Fruit fly (Drosophila melanogaster) whole organism, prepupa: ENCODE results near the gene CG46525.

Source experiments
- Blimp-1 ChIP-seq: fragments of 200-800 bp; sonication (Bioruptor generic); optimal IDR thresholded peaks from 3 replicates; lab custom pipeline; 2017; ENCODE audit warnings: missing biosample characterization, missing genetic modification characterization, mild to moderate bottlenecking, moderate library complexity, missing genetic modification reagents
- CG10631 ChIP-seq: fragments of 200-800 bp; sonication (Bioruptor generic); optimal IDR thresholded peaks from 2 replicates; lab custom pipeline; 2016; ENCODE audit warnings: missing biosample characterization, missing genetic modification characterization
- CG11294 ChIP-seq: fragments of 200-800 bp; sonication (Bioruptor generic); IDR thresholded peaks from 2 replicates; pipeline ENCODE4 v1.3.6; 2022; ENCODE audit warnings: missing biosample characterization, missing genetic modification characterization
- CG11762 ChIP-seq: fragments of 200-800 bp; sonication (Bioruptor generic); optimal IDR thresholded peaks from 3 replicates; lab custom pipeline; 2016; ENCODE audit warnings: missing biosample characterization, missing genetic modification characterization; ENCODE audit not compliant: insufficient read depth
- CG11902 ChIP-seq: fragments of 200-800 bp; sonication (Bioruptor generic); optimal IDR thresholded peaks from 3 replicates; lab custom pipeline; 2016; ENCODE audit warnings: missing biosample characterization, missing genetic modification characterization
- CG15336 ChIP-seq: fragments of 200-800 bp; sonication (Bioruptor generic); IDR thresholded peaks from 2 replicates; pipeline ENCODE4 v1.3.6; 2022; ENCODE audit warnings: missing biosample characterization, missing genetic modification characterization
- CG1621 ChIP-seq: fragments of 200-800 bp; sonication (Bioruptor generic); optimal IDR thresholded peaks from 3 replicates; lab custom pipeline; 2018; ENCODE audit warnings: missing biosample characterization, mild to moderate bottlenecking, missing genetic modification characterization
- CG16779 ChIP-seq: fragments of 200-800 bp; sonication (Bioruptor generic); optimal IDR thresholded peaks from 3 replicates; lab custom pipeline; 2017; ENCODE audit warnings: missing biosample characterization, mild to moderate bottlenecking, missing genetic modification characterization
- CG3032 ChIP-seq: fragments of 200-800 bp; optimal IDR thresholded peaks from 2 replicates; lab custom pipeline; 2019; ENCODE audit warnings: missing biosample characterization, mild to moderate bottlenecking, missing genetic modification characterization, moderate library complexity
- CG31627 ChIP-seq: fragments of 200-800 bp; sonication (Bioruptor generic); optimal IDR thresholded peaks from 3 replicates; lab custom pipeline; 2016; ENCODE audit warnings: missing biosample characterization, missing genetic modification characterization
- CG32006 ChIP-seq: fragments of 200-800 bp; sonication (Bioruptor generic); optimal IDR thresholded peaks from 3 replicates; lab custom pipeline; 2017; ENCODE audit warnings: missing biosample characterization, mild to moderate bottlenecking, missing genetic modification characterization
- CG34406 ChIP-seq: fragments of 200-800 bp; sonication (Bioruptor generic); optimal IDR thresholded peaks from 3 replicates; lab custom pipeline; 2016; ENCODE audit warnings: missing biosample characterization, missing genetic modification characterization
- CG3919 ChIP-seq: fragments of 200-800 bp; sonication (Bioruptor generic); optimal IDR thresholded peaks from 3 replicates; lab custom pipeline; 2016; ENCODE audit warnings: missing biosample characterization, missing genetic modification characterization
- CG4318 ChIP-seq: fragments of 200-800 bp; sonication (Bioruptor generic); optimal IDR thresholded peaks from 3 replicates; lab custom pipeline; 2017; ENCODE audit warnings: missing biosample characterization, mild to moderate bottlenecking, missing genetic modification characterization
- CG6163 ChIP-seq: fragments of 200-800 bp; sonication (Bioruptor generic); IDR thresholded peaks from 3 replicates; pipeline ENCODE4 v1.3.6; 2022; ENCODE audit warnings: missing biosample characterization, missing genetic modification characterization
- CG6854 ChIP-seq: fragments of 200-800 bp; sonication (Bioruptor generic); optimal IDR thresholded peaks from 2 replicates; lab custom pipeline; 2017; ENCODE audit warnings: missing biosample characterization, mild to moderate bottlenecking, missing genetic modification characterization
- CG7368 ChIP-seq: fragments of 200-800 bp; sonication (Bioruptor generic); optimal IDR thresholded peaks from 3 replicates; lab custom pipeline; 2016; ENCODE audit warnings: missing biosample characterization, missing genetic modification characterization
- CG8119 ChIP-seq: fragments of 200-800 bp; sonication (Bioruptor generic); IDR thresholded peaks from 3 replicates; pipeline ENCODE4 v1.3.6; 2022; ENCODE audit warnings: missing biosample characterization, missing genetic modification characterization
- CG8632 ChIP-seq: fragments of 200-800 bp; sonication (Bioruptor generic); optimal IDR thresholded peaks from 3 replicates; lab custom pipeline; 2016; ENCODE audit warnings: missing biosample characterization, missing genetic modification characterization
- CG9139 ChIP-seq: fragments of 200-800 bp; sonication (Bioruptor generic); optimal IDR thresholded peaks from 3 replicates; lab custom pipeline; 2017; ENCODE audit warnings: missing biosample characterization, mild to moderate bottlenecking, missing genetic modification characterization
- Eip75B ChIP-seq: fragments of 200-800 bp; sonication (Bioruptor generic); optimal IDR thresholded peaks from 3 replicates; lab custom pipeline; 2016; ENCODE audit warnings: missing biosample characterization, missing genetic modification characterization
- Eip78C ChIP-seq: fragments of 200-800 bp; sonication (Bioruptor generic); peaks from one replicate; lab custom pipeline; 2016; ENCODE audit warnings: missing biosample characterization, missing genetic modification characterization
- Ets21C ChIP-seq: fragments of 200-800 bp; sonication (Bioruptor generic); optimal IDR thresholded peaks from 3 replicates; lab custom pipeline; 2016; ENCODE audit warnings: missing biosample characterization, missing genetic modification characterization
- Gug ChIP-seq: fragments of 200-800 bp; sonication (Bioruptor generic); IDR thresholded peaks from 2 replicates; pipeline ENCODE4 v1.3.6; 2022; ENCODE audit warnings: missing biosample characterization, missing genetic modification characterization
- Hr38 ChIP-seq: sonication (Bioruptor generic); optimal IDR thresholded peaks from 2 replicates; lab custom pipeline; 2016; ENCODE audit warnings: missing biosample characterization, missing genetic modification characterization
- Hr39 ChIP-seq: fragments of 200-800 bp; sonication (Bioruptor generic); optimal IDR thresholded peaks from 2 replicates; lab custom pipeline; 2016; ENCODE audit warnings: missing biosample characterization, missing genetic modification characterization
- Hr4 ChIP-seq: fragments of 200-800 bp; sonication (Bioruptor generic); optimal IDR thresholded peaks from 3 replicates; lab custom pipeline; 2016; ENCODE audit warnings: missing biosample characterization, missing genetic modification characterization
- Lpt ChIP-seq: fragments of 200-800 bp; sonication (Bioruptor generic); optimal IDR thresholded peaks from 3 replicates; lab custom pipeline; 2016; ENCODE audit warnings: missing biosample characterization, missing genetic modification characterization
- Met ChIP-seq: fragments of 200-800 bp; sonication (Bioruptor generic); optimal IDR thresholded peaks from 3 replicates; lab custom pipeline; 2016; ENCODE audit warnings: missing biosample characterization, missing genetic modification characterization
- OdsH ChIP-seq: fragments of 200-800 bp; sonication (Bioruptor generic); optimal IDR thresholded peaks from 3 replicates; lab custom pipeline; 2016; ENCODE audit warnings: missing biosample characterization, missing genetic modification characterization
- Smox ChIP-seq: fragments of 200-800 bp; sonication (Bioruptor generic); optimal IDR thresholded peaks from 3 replicates; lab custom pipeline; 2016; ENCODE audit warnings: missing biosample characterization, missing genetic modification characterization
- Sox102F ChIP-seq: fragments of 200-800 bp; sonication (Bioruptor generic); optimal IDR thresholded peaks from 2 replicates; lab custom pipeline; 2016; ENCODE audit warnings: missing biosample characterization, mild to moderate bottlenecking, missing genetic modification characterization
- Sox14 ChIP-seq: fragments of 200-800 bp; sonication (Bioruptor generic); optimal IDR thresholded peaks from 3 replicates; lab custom pipeline; 2016; ENCODE audit warnings: missing biosample characterization, missing genetic modification characterization
- achi ChIP-seq: fragments of 200-800 bp; sonication (Bioruptor generic); optimal IDR thresholded peaks from 3 replicates; lab custom pipeline; 2016; ENCODE audit warnings: missing biosample characterization, missing genetic modification characterization
- acj6 ChIP-seq: fragments of 200-800 bp; sonication (Bioruptor generic); optimal IDR thresholded peaks from 3 replicates; lab custom pipeline; 2016; ENCODE audit warnings: missing biosample characterization, missing genetic modification characterization
- cyc ChIP-seq: fragments of 200-800 bp; sonication (Bioruptor generic); optimal IDR thresholded peaks from 3 replicates; lab custom pipeline; 2016; ENCODE audit warnings: missing biosample characterization, missing genetic modification characterization
- dsx ChIP-seq: fragments of 200-800 bp; optimal IDR thresholded peaks from 3 replicates; lab custom pipeline; 2019; ENCODE audit warnings: missing biosample characterization, mild to moderate bottlenecking, missing genetic modification characterization, moderate library complexity; ENCODE audit not compliant: poor library complexity, severe bottlenecking
- eg ChIP-seq: fragments of 200-800 bp; sonication (Bioruptor generic); IDR thresholded peaks from 3 replicates; pipeline ENCODE4 v1.3.6; 2022; ENCODE audit warnings: missing biosample characterization, missing genetic modification characterization
- esn ChIP-seq: fragments of 200-800 bp; sonication (Bioruptor generic); optimal IDR thresholded peaks from 2 replicates; lab custom pipeline; 2016; ENCODE audit warnings: missing biosample characterization, mild to moderate bottlenecking, missing genetic modification characterization, moderate library complexity
- fd59A ChIP-seq: fragments of 200-800 bp; sonication (Bioruptor generic); optimal IDR thresholded peaks from 2 replicates; lab custom pipeline; 2017; ENCODE audit warnings: missing biosample characterization, mild to moderate bottlenecking, missing genetic modification characterization, missing genetic modification reagents
- fd85E ChIP-seq: fragments of 200-800 bp; sonication (Bioruptor generic); optimal IDR thresholded peaks from 3 replicates; lab custom pipeline; 2016; ENCODE audit warnings: missing biosample characterization, missing genetic modification characterization
- fkh ChIP-seq: fragments of 200-800 bp; sonication (Bioruptor generic); optimal IDR thresholded peaks from 3 replicates; lab custom pipeline; 2017; ENCODE audit warnings: missing biosample characterization, mild to moderate bottlenecking, missing genetic modification characterization, moderate library complexity
- net ChIP-seq: fragments of 200-800 bp; sonication (Bioruptor generic); optimal IDR thresholded peaks from 3 replicates; lab custom pipeline; 2016; ENCODE audit warnings: missing biosample characterization, missing genetic modification characterization
- pdm3 ChIP-seq: fragments of 200-800 bp; sonication (Bioruptor generic); optimal IDR thresholded peaks from 3 replicates; lab custom pipeline; 2016; ENCODE audit warnings: missing biosample characterization, missing genetic modification characterization
- salr ChIP-seq, 2 experiments: fragments of 200-800 bp; sonication (Bioruptor generic); optimal IDR thresholded peaks; 3 replicates each; lab custom pipeline; 2016 to 2018; ENCODE audit warnings: missing biosample characterization in 2 of 2, missing genetic modification characterization in 2 of 2, mild to moderate bottlenecking in 1 of 2
- ss ChIP-seq, 2 experiments: fragments of 200-800 bp; sonication (Bioruptor generic); optimal IDR thresholded peaks; 2 replicates in 1 of 2; 3 replicates in 1 of 2; lab custom pipeline; 2017 to 2018; ENCODE audit warnings: mild to moderate bottlenecking in 2 of 2, missing biosample characterization in 2 of 2, missing genetic modification characterization in 2 of 2, moderate library complexity in 1 of 2
- topi ChIP-seq: fragments of 200-800 bp; sonication (Bioruptor generic); optimal IDR thresholded peaks from 3 replicates; lab custom pipeline; 2016; ENCODE audit warnings: missing biosample characterization, missing genetic modification characterization

The CG46525 gene

DNA sequence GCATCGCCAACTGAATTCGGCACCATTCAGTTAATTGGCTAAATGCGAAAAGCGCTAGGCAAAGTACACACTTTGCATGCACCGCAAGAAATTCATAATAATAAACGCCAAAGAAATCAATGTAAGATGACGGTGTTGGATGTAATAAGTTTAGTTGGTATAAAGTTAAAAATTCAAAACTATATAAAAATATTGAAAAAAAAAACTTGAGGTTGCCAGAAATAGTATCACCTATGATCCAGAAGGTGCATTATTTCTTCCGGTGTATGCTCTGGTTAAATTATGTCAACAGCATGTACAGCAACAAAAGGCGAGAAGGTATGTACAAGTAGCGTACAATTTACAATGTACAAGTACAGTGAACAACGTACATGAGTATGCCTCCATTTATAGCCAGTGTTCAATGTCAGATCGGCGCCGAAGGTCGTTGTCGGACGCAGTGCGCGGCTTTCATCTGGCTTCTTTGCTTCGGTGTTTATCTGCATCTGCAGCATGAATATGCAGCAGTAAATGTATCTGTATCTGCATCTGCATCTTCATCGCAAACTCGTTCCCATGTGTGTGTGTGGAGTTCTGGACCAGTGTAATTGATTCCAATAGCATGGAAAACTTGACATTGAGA, 22.0 kb downstream of the CG46525 start (continued):
- peak; percentile 84 for TF ChIP-seq Eip75B (GFP tag; lab: Kevin White, UChicago)
- peak; percentile 43 for TF ChIP-seq Sox102F (GFP tag; lab: Kevin White, UChicago)
- no peak for TF ChIP-seq CG6854
- peak; percentile 86 for TF ChIP-seq acj6 (GFP tag; lab: Kevin White, UChicago)
- peak; percentile 85 for TF ChIP-seq OdsH
- peak; percentile 84 for TF ChIP-seq CG3032
- TF ChIP-seq esn = peak; percentile 63
- no peak for TF ChIP-seq fd85E (GFP tag; lab: Kevin White, UChicago)
- peak; percentile 45; the same call in 1 of the 2 replicates for TF ChIP-seq CG11294 (GFP tag; lab: Robert Waterston, UW)
- peak; percentile 71 for TF ChIP-seq dsx (GFP tag; lab: Kevin White, UChicago)
- TF ChIP-seq cyc (GFP tag; lab: Kevin White, UChicago) = peak; percentile 55
- TF ChIP-seq Hr4 (GFP tag; lab: Kevin White, UChicago) = peak; percentile 91
- TF ChIP-seq Sox14 = peak; percentile 85
- TF ChIP-seq Lpt (GFP tag; lab: Kevin White, UChicago) = peak; percentile 72
- TF ChIP-seq CG32006 = peak; percentile 87
- TF ChIP-seq CG11902 (GFP tag; lab: Kevin White, UChicago) = peak; percentile 65
- TF ChIP-seq CG7368 (GFP tag; lab: Kevin White, UChicago) = peak; percentile 83
- TF ChIP-seq CG1621 (tag; lab: Kevin White, UChicago) = peak; percentile 74
- TF ChIP-seq topi (GFP tag; lab: Kevin White, UChicago) = peak; percentile 67
- TF ChIP-seq CG34406 (GFP tag; lab: Kevin White, UChicago) = peak; percentile 82
- peak; percentile 77 for TF ChIP-seq CG11762 (GFP tag; lab: Kevin White, UChicago)
- peak; percentile 79 for TF ChIP-seq CG9139
- peak; percentile 69 to 88 for TF ChIP-seq ss (GFP tag; optimal IDR thresholded peaks at IDR 0.05; lab: Kevin White, UChicago)
- TF ChIP-seq fd59A (GFP tag; lab: Kevin White, UChicago) = peak; percentile 78
- peak; percentile 84 for TF ChIP-seq net (GFP tag; lab: Kevin White, UChicago)
- TF ChIP-seq Blimp-1 (GFP tag; lab: Kevin White, UChicago) = no peak
- peak; percentile 75 for TF ChIP-seq CG4318 (GFP tag; lab: Kevin White, UChicago)
- peak; percentile 46 for TF ChIP-seq Hr39 (GFP tag; lab: Kevin White, UChicago)
- TF ChIP-seq Gug (GFP tag; lab: Robert Waterston, UW) = peak; percentile 68
- peak; percentile 85 for TF ChIP-seq pdm3
- TF ChIP-seq achi (GFP tag; lab: Kevin White, UChicago) = peak; percentile 80
- TF ChIP-seq Ets21C = no peak
- TF ChIP-seq eg (GFP tag; lab: Robert Waterston, UW) = peak; percentile 84
- TF ChIP-seq CG31627 (GFP tag; lab: Kevin White, UChicago) = peak; percentile 43
- peak; percentile 37 for TF ChIP-seq Smox (GFP tag; lab: Kevin White, UChicago)
- TF ChIP-seq CG3919 (GFP tag; lab: Kevin White, UChicago) = peak; percentile 89
- peak; percentile 80 for TF ChIP-seq CG8632 (GFP tag; lab: Kevin White, UChicago)
- TF ChIP-seq CG8119 = peak; percentile 86

DNA sequence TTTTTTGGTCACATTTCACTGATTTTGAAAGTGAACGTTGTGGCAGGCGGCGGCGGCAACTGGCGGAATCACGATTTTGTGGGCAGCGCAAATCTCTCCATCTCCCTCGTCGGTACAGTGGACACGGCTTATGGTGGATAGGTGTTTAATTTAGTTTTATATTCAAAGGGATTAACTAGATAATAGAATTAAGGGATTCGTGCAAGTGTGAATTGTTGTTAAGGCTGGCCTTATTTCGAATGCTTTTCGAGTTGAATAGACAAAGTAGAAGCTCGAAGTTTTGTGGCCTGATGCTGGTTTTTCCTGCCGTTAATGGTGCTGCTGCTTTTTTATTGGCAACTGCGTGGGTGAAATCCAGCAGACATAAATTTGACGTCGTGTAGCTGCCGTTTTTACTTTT, 22.9 kb downstream of the CG46525 start:
- TF ChIP-seq Hr38 (GFP tag; lab: Kevin White, UChicago) = no peak
- peak; percentile 60 for TF ChIP-seq CG15336 (GFP tag; lab: Robert Waterston, UW)
- peak; percentile 24 for TF ChIP-seq CG4318 (GFP tag; lab: Kevin White, UChicago)
- TF ChIP-seq dsx (GFP tag; lab: Kevin White, UChicago) = no peak
- TF ChIP-seq CG11294 (GFP tag; lab: Robert Waterston, UW) = no peak
- peak; percentile 26 for TF ChIP-seq Eip78C (GFP tag; lab: Kevin White, UChicago)
- TF ChIP-seq fd59A (GFP tag; lab: Kevin White, UChicago) = no peak
- TF ChIP-seq CG6854 = no peak
- no peak for TF ChIP-seq fkh
- peak; percentile 44; the same call in 1 of the 3 replicates for TF ChIP-seq CG6163 (GFP tag; lab: Robert Waterston, UW)
- TF ChIP-seq CG31627 (GFP tag; lab: Kevin White, UChicago) = no peak
- peak; percentile 11 for TF ChIP-seq CG3919 (GFP tag; lab: Kevin White, UChicago)
- no peak for TF ChIP-seq CG9139
- TF ChIP-seq Ets21C = no peak
- no peak for TF ChIP-seq CG11762 (GFP tag; lab: Kevin White, UChicago)
- TF ChIP-seq salr (GFP tag; optimal IDR thresholded peaks at IDR 0.05; lab: Kevin White, UChicago) = no peak
- no peak for TF ChIP-seq fd85E (GFP tag; lab: Kevin White, UChicago)
- TF ChIP-seq CG16779 (tag; lab: Kevin White, UChicago) = no peak
- peak; percentile 65 for TF ChIP-seq Hr4 (GFP tag; lab: Kevin White, UChicago)
- no peak for TF ChIP-seq CG3032
- TF ChIP-seq ss (GFP tag; optimal IDR thresholded peaks at IDR 0.05; lab: Kevin White, UChicago) = no peak
- TF ChIP-seq CG10631 (GFP tag; lab: Kevin White, UChicago) = no peak
- TF ChIP-seq topi (GFP tag; lab: Kevin White, UChicago) = no peak
- TF ChIP-seq Sox14 = no peak
- TF ChIP-seq Met = no peak
- TF ChIP-seq CG32006 = peak; percentile 69
- peak; percentile 3 for TF ChIP-seq net (GFP tag; lab: Kevin White, UChicago)
- TF ChIP-seq Gug (GFP tag; lab: Robert Waterston, UW) = no peak
- TF ChIP-seq pdm3 = no peak
